Worm (Caenorhabditis elegans) whole organism, mixed stage, embryonic: Measurements from ENCODE around the gene C34F6.10.
A peak's percentile ranks its signal among the peaks of the same experiment; 100 is the strongest.

Experiments
- ces-1 ChIP-seq: fragments of 150-350 bp; optimal IDR thresholded peaks from 2 replicates; lab custom pipeline; 2014; ENCODE audit warnings: missing biosample characterization, missing genetic modification reagents, missing genetic modification characterization
- elt-1 ChIP-seq: sonication (generic microtip); optimal IDR thresholded peaks from 2 replicates; lab custom pipeline; 2017; ENCODE audit warnings: missing genetic modification characterization, mild to moderate bottlenecking, missing compliant biosample characterization, antibody characterized with exemption, moderate library complexity, borderline replicate concordance; ENCODE audit not compliant: insufficient read depth
- hlh-1 ChIP-seq: fragments of 150-350 bp; optimal IDR thresholded peaks from 2 replicates; lab custom pipeline; 2014; ENCODE audit warnings: missing biosample characterization, missing genetic modification reagents, missing genetic modification characterization
- lin-13 ChIP-seq: fragments of 150-350 bp; optimal IDR thresholded peaks from 2 replicates; lab custom pipeline; 2014; ENCODE audit warnings: missing biosample characterization, missing genetic modification characterization

DNA sequence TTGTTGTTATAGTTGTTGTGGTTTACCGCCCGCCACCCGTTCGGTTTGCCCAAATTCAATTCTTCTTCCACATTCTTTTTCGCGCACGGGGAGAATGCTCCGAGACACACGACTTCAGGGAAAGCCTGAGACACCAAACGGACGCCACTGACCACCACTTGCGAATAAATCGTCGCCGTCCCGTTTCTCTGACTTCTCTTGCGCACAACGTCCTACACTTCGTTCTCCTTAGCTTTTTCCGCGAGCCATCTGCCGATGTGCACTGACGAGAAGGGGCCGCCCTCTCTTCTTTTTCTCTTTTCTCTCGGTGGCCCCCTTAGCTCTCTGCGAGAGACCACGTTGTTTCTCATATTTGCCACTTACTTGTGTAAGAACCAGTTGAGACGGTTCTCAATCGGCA, 16.6 kb upstream of the C34F6.10 start, which contains the start of gene C03A3.1:
- TF ChIP-seq elt-1, result no peak
- peak; percentile 14 for TF ChIP-seq hlh-1 (tag; lab: Kevin White, UChicago)
- TF ChIP-seq ces-1, result peak; percentile 36
- TF ChIP-seq lin-13 (tag; lab: Kevin White, UChicago), result peak; percentile 17
